Fruit fly (Drosophila melanogaster) whole organism, wandering third instar larva: Measurements from ENCODE around the gene Spag1.

ENCODE experiments used
- Abd-B ChIP-seq: fragments of >200 bp; optimal IDR thresholded peaks from 2 replicates; lab custom pipeline; 2017; ENCODE audit warnings: missing biosample characterization, missing genetic modification characterization
- Dfd ChIP-seq: fragments of >200 bp; optimal IDR thresholded peaks from 2 replicates; lab custom pipeline; 2017; ENCODE audit warnings: missing biosample characterization, missing genetic modification characterization

The Spag1 gene

DNA sequence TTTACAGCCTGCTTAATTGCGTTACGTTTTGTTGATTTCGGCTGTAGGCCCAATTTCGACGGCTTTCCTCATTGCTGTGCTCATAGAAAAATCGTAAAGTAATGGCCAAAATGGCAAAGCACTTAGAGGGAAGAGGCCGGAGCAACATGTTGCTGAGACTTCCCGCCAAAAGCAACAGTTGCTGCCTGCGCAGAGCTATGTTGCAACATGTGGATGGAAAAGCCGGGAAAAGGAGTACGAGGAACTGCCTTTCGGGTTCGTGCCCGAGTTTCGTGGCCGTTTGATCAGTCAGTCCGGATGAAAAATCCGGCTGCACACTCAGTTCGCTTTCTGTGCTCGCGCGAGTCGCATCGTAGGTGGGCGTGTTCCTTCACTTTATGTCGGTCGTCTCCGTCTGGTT, 49.0 kb downstream of the Spag1 start, which contains the start of gene RYa-R:
RYa-R (plus strand) TSS at position 339 of the 400 bp plus-strand sequence.
- TF ChIP-seq Dfd (GFP tag; lab: Kevin White, UChicago) (no peak), Abd-B (no peak)
